Fruit fly (Drosophila melanogaster): ENCODE measurements around the gene CG9288.

CG9288 gene

DNA sequence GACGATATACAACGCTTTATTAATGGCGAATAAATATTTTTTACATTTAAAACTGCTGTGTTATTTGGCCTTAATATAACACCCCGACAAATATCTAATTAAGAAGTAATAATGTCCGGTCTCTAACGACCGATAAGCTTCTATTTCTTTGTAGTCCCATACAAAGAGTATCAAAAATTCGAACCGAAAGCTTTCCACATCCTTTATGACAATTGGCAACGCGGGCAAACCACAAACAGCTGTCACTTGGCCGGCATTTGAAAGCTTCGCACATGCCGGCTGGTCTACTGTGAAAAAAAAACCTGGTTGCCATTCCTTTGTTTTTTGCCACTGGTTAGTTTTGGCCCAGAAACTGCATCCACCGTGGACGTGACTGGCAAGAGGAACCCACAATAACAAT is 2.6 kb downstream of the CG9288 start, which contains the start of gene Dip-B:
TSS of gene Dip-B (plus strand) at position 254 of the 400 bp plus-strand sequence.
- no peak for TF ChIP-seq CG8119 (GFP tag; IDR thresholded peaks at IDR 0.05)
- no peak for TF ChIP-seq svp (GFP tag)
- no peak for TF ChIP-seq Ets96B (tag; optimal IDR thresholded peaks at IDR 0.05)
- no peak for TF ChIP-seq topi (GFP tag; optimal IDR thresholded peaks at IDR 0.05)
- no peak for TF ChIP-seq cyc (GFP tag; optimal IDR thresholded peaks at IDR 0.05)
- peak; percentile 16; the same call in 1 of the 3 replicates for TF ChIP-seq eg (GFP tag; IDR thresholded peaks at IDR 0.05)
- TF ChIP-seq CG8632 (GFP tag; optimal IDR thresholded peaks at IDR 0.05): no peak
- TF ChIP-seq CG11762 (GFP tag; optimal IDR thresholded peaks at IDR 0.05; ENCODE audit: insufficient read depth): no peak
- TF ChIP-seq CG9139 (GFP tag; optimal IDR thresholded peaks at IDR 0.05): peak; percentile 21
- TF ChIP-seq dsx (GFP tag; optimal IDR thresholded peaks at IDR 0.05; ENCODE audit: poor library complexity, severe bottlenecking): no peak
- TF ChIP-seq dac (GFP tag; optimal IDR thresholded peaks at IDR 0.05): no peak
- no peak for TF ChIP-seq lz (GFP tag; optimal IDR thresholded peaks at IDR 0.05)
- TF ChIP-seq salr (GFP tag; optimal IDR thresholded peaks at IDR 0.05): no peak

DNA sequence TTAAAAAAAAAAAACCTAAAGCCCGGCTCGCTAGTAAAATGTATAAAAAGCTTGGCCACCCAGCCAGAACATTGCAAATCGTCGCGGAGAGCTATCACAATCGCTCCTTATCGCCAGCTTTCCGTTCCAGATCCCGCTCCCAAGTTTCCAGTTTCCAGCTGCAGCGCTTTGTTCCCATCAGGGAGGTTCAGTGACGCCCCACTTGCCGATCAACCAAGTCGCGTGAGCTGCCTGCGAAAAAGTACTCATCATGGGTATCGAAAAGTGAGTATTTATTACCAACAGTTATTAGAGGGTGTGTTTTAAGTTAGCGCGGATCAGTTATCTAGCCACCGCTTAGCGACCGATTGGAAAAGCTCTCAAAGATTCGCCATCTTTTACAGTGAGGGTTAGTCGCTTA is 3.2 kb downstream of the CG9288 start:
- no peak for TF ChIP-seq fkh (GFP tag; optimal IDR thresholded peaks at IDR 0.05)
- TF ChIP-seq fd85E (GFP tag; optimal IDR thresholded peaks at IDR 0.05): no peak
- TF ChIP-seq spab (GFP tag; optimal IDR thresholded peaks at IDR 0.05): no peak
- TF ChIP-seq Lpt (GFP tag; optimal IDR thresholded peaks at IDR 0.05): no peak
- no peak for TF ChIP-seq Hr4 (GFP tag; optimal IDR thresholded peaks at IDR 0.05)
- TF ChIP-seq Sox102F (GFP tag; optimal IDR thresholded peaks at IDR 0.05): peak; percentile 12
- no peak for TF ChIP-seq ss (GFP tag; optimal IDR thresholded peaks at IDR 0.05)
- TF ChIP-seq CG31627 (GFP tag; optimal IDR thresholded peaks at IDR 0.05): no peak
- TF ChIP-seq svp (GFP tag): no peak
- no peak for TF ChIP-seq vri (GFP tag; optimal IDR thresholded peaks at IDR 0.05)
- no peak for TF ChIP-seq Blimp-1 (GFP tag; optimal IDR thresholded peaks at IDR 0.05)
- TF ChIP-seq CG11294 (GFP tag; IDR thresholded peaks at IDR 0.05): no peak
- TF ChIP-seq fd59A (GFP tag; optimal IDR thresholded peaks at IDR 0.05): no peak
- TF ChIP-seq Met (GFP tag; optimal IDR thresholded peaks at IDR 0.05): no peak
- peak; percentile 40 for TF ChIP-seq Eip78C (GFP tag)
- TF ChIP-seq Sox14 (GFP tag; optimal IDR thresholded peaks at IDR 0.05): peak; percentile 65
- no peak for TF ChIP-seq esn (GFP tag; optimal IDR thresholded peaks at IDR 0.05)
- TF ChIP-seq CG10669 (GFP tag; optimal IDR thresholded peaks at IDR 0.05): no peak
- no peak for TF ChIP-seq Sox15 (GFP tag; optimal IDR thresholded peaks at IDR 0.05)
- TF ChIP-seq CG6276 (GFP tag; optimal IDR thresholded peaks at IDR 0.05): no peak
- TF ChIP-seq achi (GFP tag; optimal IDR thresholded peaks at IDR 0.05): no peak
- TF ChIP-seq CG3032 (tag; optimal IDR thresholded peaks at IDR 0.05): no peak
- no peak for TF ChIP-seq lz (GFP tag; optimal IDR thresholded peaks at IDR 0.05)
- TF ChIP-seq CG8632 (GFP tag; optimal IDR thresholded peaks at IDR 0.05): no peak
- peak; percentile 3 for TF ChIP-seq CG3919 (GFP tag; optimal IDR thresholded peaks at IDR 0.05)
- TF ChIP-seq CG6792 (GFP tag; optimal IDR thresholded peaks at IDR 0.05): no peak
- no peak for TF ChIP-seq eg (GFP tag; IDR thresholded peaks at IDR 0.05)
- no peak for TF ChIP-seq CG8119 (GFP tag; IDR thresholded peaks at IDR 0.05)
- no peak for TF ChIP-seq CG6808 (GFP tag; optimal IDR thresholded peaks at IDR 0.05)
- TF ChIP-seq Gug (GFP tag; IDR thresholded peaks at IDR 0.05): no peak
- TF ChIP-seq CG6163 (GFP tag; IDR thresholded peaks at IDR 0.05): no peak
- no peak for TF ChIP-seq CG8319 (GFP tag; optimal IDR thresholded peaks at IDR 0.05)
- TF ChIP-seq salr (GFP tag; optimal IDR thresholded peaks at IDR 0.05): no peak
- TF ChIP-seq Eip93F (GFP tag; optimal IDR thresholded peaks at IDR 0.05): no peak
- no peak for TF ChIP-seq Hr38 (GFP tag; optimal IDR thresholded peaks at IDR 0.05)
